Worm (Caenorhabditis elegans): Measurements from ENCODE around the gene C06H5.13.
A peak's percentile ranks its signal among the peaks of the same experiment; 100 is the strongest.

C06H5.13 gene

DNA sequence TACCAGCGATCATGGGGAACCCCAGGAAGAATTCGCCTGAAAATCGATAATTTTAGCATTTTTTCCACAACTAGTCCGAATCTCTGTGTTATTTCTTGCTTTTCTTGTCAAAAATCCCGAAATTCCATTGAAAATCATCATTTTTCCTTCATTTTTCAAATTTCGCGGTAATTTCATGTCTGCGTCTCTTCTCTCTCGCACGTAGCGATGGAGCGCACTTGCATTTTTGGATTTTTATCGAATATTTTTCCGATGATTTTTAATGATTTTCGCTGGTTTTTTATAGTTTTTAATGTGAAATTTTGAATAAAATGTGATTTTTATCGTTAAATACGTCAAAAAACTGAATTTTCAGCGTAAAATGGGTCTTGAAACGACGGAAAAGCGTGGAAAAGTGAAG lies 23.9 kb upstream of the C06H5.13 start, which contains the start of gene E01B7.2 (continued):
- TF ChIP-seq efl-1 (optimal IDR thresholded peaks at IDR 0.05) (peak; percentile 99 to 100), efl-1 (GFP tag; optimal IDR thresholded peaks at IDR 0.05 in 1 of 2) (peak; percentile 99 to 100), sup-37 (GFP tag; optimal IDR thresholded peaks at IDR 0.05) (no peak), jun-1 (tag; optimal IDR thresholded peaks at IDR 0.05) (peak; percentile 68), nhr-84 (tag; optimal IDR thresholded peaks at IDR 0.05) (no peak), snu-23 (GFP tag; optimal IDR thresholded peaks at IDR 0.05) (peak; percentile 90), fkh-4 (tag; optimal IDR thresholded peaks at IDR 0.05; ENCODE audit: borderline replicate concordance) (no peak), mdl-1 (tag; optimal IDR thresholded peaks at IDR 0.05) (peak in 1 of 2 experiments; percentile 68), aha-1 (tag; optimal IDR thresholded peaks at IDR 0.05) (peak; percentile 32), isw-1 (GFP tag; IDR thresholded peaks at IDR 0.05) (peak; percentile 76), ama-1 (optimal IDR thresholded peaks at IDR 0.05) (peak; percentile 36), rnt-1 (tag; optimal IDR thresholded peaks at IDR 0.05) (peak; percentile 90), nhr-28 (tag; optimal IDR thresholded peaks at IDR 0.05) (no peak), ceh-90 (tag; optimal IDR thresholded peaks at IDR 0.05) (peak; percentile 12), dpl-1 (GFP tag; optimal IDR thresholded peaks at IDR 0.05) (peak; percentile 97 to 98 (median 98)), nhr-19 (GFP tag; conservative IDR thresholded peaks at IDR 0.05) (peak; percentile 80), fkh-8 (tag; optimal IDR thresholded peaks at IDR 0.05) (peak; percentile 59), C04F5.9 (tag; optimal IDR thresholded peaks at IDR 0.05) (peak; percentile 18), lin-13 (GFP tag; optimal IDR thresholded peaks at IDR 0.05) (peak; percentile 72), nhr-71 (tag; optimal IDR thresholded peaks at IDR 0.05) (peak; percentile 90), unc-98 (GFP tag; IDR thresholded peaks at IDR 0.05) (no peak), lin-35 (GFP tag; optimal IDR thresholded peaks at IDR 0.05) (peak; percentile 97 to 99), C16A3.4 (tag; optimal IDR thresholded peaks at IDR 0.05) (peak; percentile 71), ztf-4 (tag; optimal IDR thresholded peaks at IDR 0.05) (peak; percentile 30), lsy-2 (tag; optimal IDR thresholded peaks at IDR 0.05) (peak; percentile 90 to 91), C34B4.2 (tag; optimal IDR thresholded peaks at IDR 0.05) (no peak), ceh-63 (GFP tag; optimal IDR thresholded peaks at IDR 0.05) (no peak), zip-4 (GFP tag; optimal IDR thresholded peaks at IDR 0.05) (peak; percentile 53), sptf-1 (tag; optimal IDR thresholded peaks at IDR 0.05) (no peak), zag-1 (tag; optimal IDR thresholded peaks at IDR 0.05) (no peak), lir-3 (tag; optimal IDR thresholded peaks at IDR 0.05; ENCODE audit: poor library complexity) (no peak), nhr-20 (tag; optimal IDR thresholded peaks at IDR 0.05) (peak; percentile 81), aly-2 (tag; optimal IDR thresholded peaks at IDR 0.05) (peak; percentile 96), F16B12.6 (tag; optimal IDR thresholded peaks at IDR 0.05) (peak; percentile 77), grh-1 (GFP tag; IDR thresholded peaks at IDR 0.05) (peak; percentile 82), hpl-2 (GFP tag; optimal IDR thresholded peaks at IDR 0.05) (peak; percentile 8), dsc-1 (tag; optimal IDR thresholded peaks at IDR 0.05) (peak; percentile 80)

DNA sequence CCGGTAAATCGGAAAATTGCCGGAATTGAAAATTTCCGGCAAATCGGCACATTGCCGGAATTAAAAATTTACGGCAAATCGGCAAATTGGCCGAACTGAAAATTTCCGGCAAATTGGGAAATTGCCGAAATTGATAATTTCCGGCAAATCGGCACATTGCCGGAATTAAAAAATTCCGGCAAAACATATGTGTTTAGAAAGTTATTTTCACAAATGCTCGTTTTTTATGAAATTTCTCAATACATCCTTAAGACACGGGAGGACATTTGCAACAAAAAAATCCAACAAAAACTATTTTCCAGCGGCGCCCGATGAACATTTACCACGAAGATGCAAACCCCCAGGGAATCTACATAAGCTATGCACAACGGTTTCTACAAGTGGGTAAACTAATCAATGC lies 21.2 kb upstream of the C06H5.13 start, which contains the start of gene C06H5.8:
Gene C06H5.8 (plus strand): TSS at position 301 of the 400 bp plus-strand sequence.
- TF ChIP-seq nhr-77 (tag; optimal IDR thresholded peaks at IDR 0.05) (no peak), lin-39 (tag; optimal IDR thresholded peaks at IDR 0.05) (no peak), lin-35 (GFP tag; optimal IDR thresholded peaks at IDR 0.05) (no peak), ceh-88 (GFP tag; IDR thresholded peaks at IDR 0.05) (no peak), mab-9 (GFP tag; IDR thresholded peaks at IDR 0.05) (no peak), ceh-63 (GFP tag; optimal IDR thresholded peaks at IDR 0.05) (no peak), snpc-4 (tag; optimal IDR thresholded peaks at IDR 0.05) (no peak), elt-2 (tag; optimal IDR thresholded peaks at IDR 0.05) (no peak), nhr-85 (tag) (no peak), pag-3 (tag; optimal IDR thresholded peaks at IDR 0.05; ENCODE audit: borderline replicate concordance, insufficient read depth) (no peak), fkh-8 (tag; optimal IDR thresholded peaks at IDR 0.05) (no peak), ceh-8 (GFP tag; optimal IDR thresholded peaks at IDR 0.05) (no peak), efl-1 (optimal IDR thresholded peaks at IDR 0.05) (no peak), efl-1 (GFP tag; optimal IDR thresholded peaks at IDR 0.05 in 1 of 2) (no peak), nhr-71 (tag; optimal IDR thresholded peaks at IDR 0.05) (no peak), alr-1 (tag; optimal IDR thresholded peaks at IDR 0.05; ENCODE audit: borderline replicate concordance) (no peak), fkh-10 (GFP tag; optimal IDR thresholded peaks at IDR 0.05) (no peak), zip-4 (GFP tag; optimal IDR thresholded peaks at IDR 0.05) (no peak), elt-3 (tag; optimal IDR thresholded peaks at IDR 0.05) (no peak), aha-1 (tag; optimal IDR thresholded peaks at IDR 0.05) (no peak), lsy-2 (tag; optimal IDR thresholded peaks at IDR 0.05) (no peak)

Measured in whole organism, L1 larva.